Worm (Caenorhabditis elegans): ENCODE data around the gene pen-2.

Gene pen-2

DNA sequence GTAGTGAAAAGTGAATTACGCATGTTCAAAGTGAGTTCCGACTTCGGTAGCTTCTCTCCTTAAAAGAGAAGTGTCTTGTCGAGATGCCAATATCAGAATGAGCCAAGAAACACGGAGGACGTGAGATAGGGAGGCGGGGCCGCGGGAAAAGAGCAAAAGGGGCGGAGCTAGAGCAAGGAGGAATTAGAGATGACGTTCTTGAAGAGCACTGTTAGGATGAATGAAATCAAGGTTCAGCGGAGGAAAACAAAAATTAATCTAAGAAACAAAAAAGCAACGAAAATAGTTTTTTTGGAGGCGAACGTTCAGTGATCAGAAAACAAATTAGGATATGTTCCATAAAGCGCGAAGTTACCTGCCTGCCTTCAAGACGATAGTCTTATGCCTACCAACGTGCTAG, 50.0 kb downstream of the pen-2 start, which contains the start of gene nlp-21:
Gene nlp-21, minus strand, starts transcription at position 101 of the 400 bp plus-strand sequence.
- TF ChIP-seq nhr-12 (tag; optimal IDR thresholded peaks at IDR 0.05), result no peak
- no peak for TF ChIP-seq fos-1 (tag; optimal IDR thresholded peaks at IDR 0.05)
- no peak for TF ChIP-seq sem-4 (tag; optimal IDR thresholded peaks at IDR 0.05)
- no peak for TF ChIP-seq skn-1 (tag; optimal IDR thresholded peaks at IDR 0.05)
- no peak for TF ChIP-seq nhr-77 (tag; optimal IDR thresholded peaks at IDR 0.05)
- no peak for TF ChIP-seq nhr-25 (tag; optimal IDR thresholded peaks at IDR 0.05)
- no peak for TF ChIP-seq aly-2 (tag; optimal IDR thresholded peaks at IDR 0.05)
- no peak for TF ChIP-seq elt-3 (tag; optimal IDR thresholded peaks at IDR 0.05)

Data from whole organism, L2 larva.